Fruit fly (Drosophila melanogaster): Measurements from ENCODE around the gene CG42460.

CG42460 gene

DNA sequence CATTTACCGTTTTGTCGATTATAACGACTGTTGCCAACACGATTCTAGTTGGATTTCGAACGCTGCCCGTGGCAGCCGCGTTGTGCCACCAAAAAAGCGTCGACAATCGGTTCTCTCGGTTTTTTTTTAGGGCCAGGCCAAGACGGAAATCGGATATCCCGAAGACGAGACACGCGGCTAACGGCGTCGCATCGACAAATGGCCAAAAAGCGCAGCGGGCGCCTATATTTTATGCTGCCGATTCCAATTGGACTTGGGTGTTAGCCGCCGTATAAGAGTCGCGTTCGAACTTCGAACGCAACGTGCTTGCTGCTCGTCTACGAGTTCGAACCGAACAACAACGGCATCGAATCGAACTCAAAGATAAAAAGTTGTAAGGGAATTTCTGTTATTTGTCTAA lies 34.5 kb upstream of the CG42460 start (continued):
- TF ChIP-seq Meics (GFP tag; optimal IDR thresholded peaks at IDR 0.05) (no peak), fru (optimal IDR thresholded peaks at IDR 0.05) (no peak), schlank (tag; optimal IDR thresholded peaks at IDR 0.05) (no peak), CG7372 (GFP tag; IDR thresholded peaks at IDR 0.05) (no peak), Fer1 (GFP tag; optimal IDR thresholded peaks at IDR 0.05) (peak; percentile 18), CG4820 (GFP tag; optimal IDR thresholded peaks at IDR 0.05) (no peak), CG18764 (GFP tag; optimal IDR thresholded peaks at IDR 0.05) (no peak), Hr3 (GFP tag; optimal IDR thresholded peaks at IDR 0.05) (no peak), jing (GFP tag; optimal IDR thresholded peaks at IDR 0.05) (no peak), CG17568 (GFP tag; optimal IDR thresholded peaks at IDR 0.05) (peak; percentile 26), ci (GFP tag; IDR thresholded peaks at IDR 0.05) (peak; percentile 56; the same call in 2 of the 3 replicates), CG9876 (GFP tag; optimal IDR thresholded peaks at IDR 0.05) (no peak), usp (GFP tag; optimal IDR thresholded peaks at IDR 0.05) (no peak), CG31365 (tag; optimal IDR thresholded peaks at IDR 0.05) (no peak), Bteb2 (GFP tag; optimal IDR thresholded peaks at IDR 0.05) (no peak), vnd (GFP tag; IDR thresholded peaks at IDR 0.05; ENCODE audit: partially characterized antibody) (no peak)

DNA sequence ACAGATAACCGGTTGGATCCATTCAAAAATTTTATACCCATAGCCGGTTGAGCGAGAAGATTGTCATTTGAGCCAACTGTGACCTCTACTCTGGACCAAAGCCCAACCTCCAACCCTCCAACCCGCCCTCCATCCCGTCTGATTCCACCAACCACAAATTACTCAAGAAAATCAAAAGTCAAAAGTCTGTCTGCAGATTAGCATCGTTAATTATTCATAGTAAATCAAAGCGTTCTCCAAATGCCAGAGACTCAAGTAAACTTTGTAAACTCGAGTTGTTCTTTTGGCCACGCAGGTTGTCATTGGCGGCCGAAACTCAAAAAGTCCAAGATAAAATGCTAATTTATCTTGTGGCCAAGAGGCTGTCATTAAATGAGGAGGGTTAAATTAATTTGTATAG lies 29.3 kb upstream of the CG42460 start:
- TF ChIP-seq Awh (GFP tag; IDR thresholded peaks at IDR 0.05) (peak; percentile 29; the same call in 1 of the 2 replicates), sd (tag; optimal IDR thresholded peaks at IDR 0.05) (peak; percentile 33), CG12769 (tag; optimal IDR thresholded peaks at IDR 0.05) (peak; percentile 81), ERR (GFP tag; optimal IDR thresholded peaks at IDR 0.05) (no peak), Blimp-1 (GFP tag; optimal IDR thresholded peaks at IDR 0.05) (peak; percentile 45), chinmo (GFP tag; IDR thresholded peaks at IDR 0.05; ENCODE audit: partially characterized antibody) (0 out of 4 replicates have a peak, but pooled peaks have one; percentile 33), CG8359 (GFP tag; optimal IDR thresholded peaks at IDR 0.05; ENCODE audit: borderline replicate concordance) (no peak), CG15011 (GFP tag; optimal IDR thresholded peaks at IDR 0.05) (no peak), CG7745 (tag; optimal IDR thresholded peaks at IDR 0.05) (peak; percentile 87), abd-A (tag; optimal IDR thresholded peaks at IDR 0.05) (peak; percentile 80), z (GFP tag; IDR thresholded peaks at IDR 0.05) (peak; percentile 76), pros (GFP tag; optimal IDR thresholded peaks at IDR 0.05) (peak; percentile 76), crol (GFP tag; IDR thresholded peaks at IDR 0.05) (0 out of 2 replicates have a peak, but pooled peaks have one; percentile 8), vvl (GFP tag; IDR thresholded peaks at IDR 0.05) (peak; percentile 44), MTF-1 (GFP tag; optimal IDR thresholded peaks at IDR 0.05; ENCODE audit: borderline replicate concordance) (no peak)

DNA sequence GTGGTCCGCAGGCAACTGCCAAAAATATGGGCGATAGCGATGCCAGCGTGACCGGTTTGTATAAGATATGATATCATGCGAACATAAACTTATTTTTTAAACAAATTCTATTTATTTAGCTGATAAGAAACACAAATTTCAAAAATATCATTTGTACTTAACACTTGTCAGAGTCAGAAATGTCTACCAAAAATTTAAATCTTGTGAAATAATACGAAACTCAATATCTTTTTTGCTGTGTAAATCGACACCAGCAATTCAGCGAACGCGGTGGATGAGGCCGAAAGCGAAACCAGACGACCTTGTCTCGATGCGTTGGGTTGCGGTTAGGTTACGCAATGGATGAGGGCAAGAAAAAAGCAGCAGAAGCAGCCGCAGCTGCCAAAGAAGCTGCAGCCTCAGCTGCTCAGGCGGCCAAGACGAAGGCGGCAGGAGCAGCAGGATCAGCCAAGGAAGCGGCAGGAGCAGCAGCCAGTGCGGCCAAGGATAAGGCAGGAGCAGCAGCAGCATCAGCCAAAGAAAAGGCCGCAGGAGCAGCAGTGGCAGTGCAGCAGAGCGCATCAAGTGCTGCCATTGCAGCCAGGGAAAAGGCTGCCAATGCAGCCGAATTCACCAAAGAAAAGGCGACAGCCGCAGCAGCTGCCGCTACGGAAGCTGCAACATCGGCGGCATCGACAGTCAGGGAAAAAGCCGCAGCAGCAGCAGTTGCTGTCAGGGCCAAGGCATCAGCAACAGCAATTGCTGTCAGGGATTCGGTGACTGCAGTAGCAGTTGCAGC lies 28.4 kb upstream of the CG42460 start, which contains the start of gene CG31952:
TSS of gene CG31952 (plus strand) at position 167 of the 778 bp plus-strand sequence.
- TF ChIP-seq CG13123 (GFP tag; optimal IDR thresholded peaks at IDR 0.05) (no peak), CG7839 (tag; optimal IDR thresholded peaks at IDR 0.05) (peak; percentile 32), eyg (GFP tag; optimal IDR thresholded peaks at IDR 0.05) (no peak), sens (GFP tag) (peak; percentile 28), CG7745 (tag; optimal IDR thresholded peaks at IDR 0.05) (no peak), grau (tag; optimal IDR thresholded peaks at IDR 0.05) (peak; percentile 37), CG5953 (GFP tag; IDR thresholded peaks at IDR 0.05) (0 out of 2 replicates have a peak, but pooled peaks have one; percentile 5), Ets97D (GFP tag; optimal IDR thresholded peaks at IDR 0.05) (no peak), CG11695 (GFP tag; IDR thresholded peaks at IDR 0.05) (peak; percentile 55; the same call in 2 of the 3 replicates), CoRest (tag; optimal IDR thresholded peaks at IDR 0.05) (peak; percentile 17), Lim3 (GFP tag; IDR thresholded peaks at IDR 0.05) (no peak), CG2199 (GFP tag; IDR thresholded peaks at IDR 0.05) (no peak), caup (GFP tag; optimal IDR thresholded peaks at IDR 0.05; ENCODE audit: severe bottlenecking) (no peak), nmo (GFP tag; optimal IDR thresholded peaks at IDR 0.05) (no peak), dysf (GFP tag; IDR thresholded peaks at IDR 0.05) (0 out of 3 replicates have a peak, but pooled peaks have one; percentile 7), gro (GFP tag; optimal IDR thresholded peaks at IDR 0.05) (peak; percentile 1), ase (GFP tag; IDR thresholded peaks at IDR 0.05) (no peak), CG12104 (GFP tag; optimal IDR thresholded peaks at IDR 0.05) (no peak), br (optimal IDR thresholded peaks at IDR 0.05) (no peak)
